Worm (Caenorhabditis elegans) whole organism, mixed stage, embryonic: Measurements from ENCODE around the gene pod-1.

Experiments
- lsy-2 ChIP-seq: fragments of 150-350 bp; optimal IDR thresholded peaks from 2 replicates; lab custom pipeline; 2014; ENCODE audit warnings: missing biosample characterization, missing genetic modification characterization
- nhr-237 ChIP-seq: fragments of 150-350 bp; optimal IDR thresholded peaks from 2 replicates; lab custom pipeline; 2014; ENCODE audit warnings: missing biosample characterization, missing genetic modification characterization
- unc-39 ChIP-seq: fragments of 150-350 bp; optimal IDR thresholded peaks from 2 replicates; lab custom pipeline; 2014; ENCODE audit warnings: missing biosample characterization, missing genetic modification characterization

DNA sequence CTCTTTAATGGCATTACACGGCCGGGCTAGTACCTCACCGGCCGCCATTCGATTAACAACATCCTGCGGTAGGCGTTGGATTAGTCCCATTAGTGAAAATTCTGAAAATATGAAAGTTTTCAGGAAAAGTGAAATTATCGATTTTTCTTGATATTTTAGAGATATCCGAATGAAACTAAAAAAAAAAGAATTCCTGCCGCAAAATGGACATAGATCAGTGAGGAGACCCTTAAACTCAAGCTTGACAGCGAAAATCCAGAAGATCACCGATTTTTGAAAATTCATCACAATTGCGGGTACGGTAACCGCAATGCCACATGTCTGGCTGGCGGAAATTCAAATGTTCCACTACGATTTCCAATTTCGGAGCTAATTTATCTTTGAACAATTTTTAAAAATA, 9.5 kb downstream of the pod-1 start, which contains the start of gene mlh-1:
- no peak for TF ChIP-seq nhr-237
- TF ChIP-seq lsy-2 (tag; lab: Kevin White, UChicago) = no peak
- TF ChIP-seq unc-39 = no peak
